Fruit fly (Drosophila melanogaster) whole organism, prepupa: ENCODE data around the gene dpr6.
A peak's percentile ranks its signal among the peaks of the same experiment; 100 is the strongest.

Experiments
- Blimp-1 ChIP-seq: fragments of 200-800 bp; sonication (Bioruptor generic); optimal IDR thresholded peaks from 3 replicates; lab custom pipeline; 2017; ENCODE audit warnings: missing biosample characterization, missing genetic modification characterization, mild to moderate bottlenecking, moderate library complexity, missing genetic modification reagents
- CG10631 ChIP-seq: fragments of 200-800 bp; sonication (Bioruptor generic); optimal IDR thresholded peaks from 2 replicates; lab custom pipeline; 2016; ENCODE audit warnings: missing biosample characterization, missing genetic modification characterization
- CG11294 ChIP-seq: fragments of 200-800 bp; sonication (Bioruptor generic); IDR thresholded peaks from 2 replicates; pipeline ENCODE4 v1.3.6; 2022; ENCODE audit warnings: missing biosample characterization, missing genetic modification characterization
- CG11762 ChIP-seq: fragments of 200-800 bp; sonication (Bioruptor generic); optimal IDR thresholded peaks from 3 replicates; lab custom pipeline; 2016; ENCODE audit warnings: missing biosample characterization, missing genetic modification characterization; ENCODE audit not compliant: insufficient read depth
- CG11902 ChIP-seq: fragments of 200-800 bp; sonication (Bioruptor generic); optimal IDR thresholded peaks from 3 replicates; lab custom pipeline; 2016; ENCODE audit warnings: missing biosample characterization, missing genetic modification characterization
- CG15336 ChIP-seq: fragments of 200-800 bp; sonication (Bioruptor generic); IDR thresholded peaks from 2 replicates; pipeline ENCODE4 v1.3.6; 2022; ENCODE audit warnings: missing biosample characterization, missing genetic modification characterization
- CG1621 ChIP-seq: fragments of 200-800 bp; sonication (Bioruptor generic); optimal IDR thresholded peaks from 3 replicates; lab custom pipeline; 2018; ENCODE audit warnings: missing biosample characterization, mild to moderate bottlenecking, missing genetic modification characterization
- CG3032 ChIP-seq: fragments of 200-800 bp; optimal IDR thresholded peaks from 2 replicates; lab custom pipeline; 2019; ENCODE audit warnings: missing biosample characterization, mild to moderate bottlenecking, missing genetic modification characterization, moderate library complexity
- CG31627 ChIP-seq: fragments of 200-800 bp; sonication (Bioruptor generic); optimal IDR thresholded peaks from 3 replicates; lab custom pipeline; 2016; ENCODE audit warnings: missing biosample characterization, missing genetic modification characterization
- CG32006 ChIP-seq: fragments of 200-800 bp; sonication (Bioruptor generic); optimal IDR thresholded peaks from 3 replicates; lab custom pipeline; 2017; ENCODE audit warnings: missing biosample characterization, mild to moderate bottlenecking, missing genetic modification characterization
- CG34406 ChIP-seq: fragments of 200-800 bp; sonication (Bioruptor generic); optimal IDR thresholded peaks from 3 replicates; lab custom pipeline; 2016; ENCODE audit warnings: missing biosample characterization, missing genetic modification characterization
- CG3919 ChIP-seq: fragments of 200-800 bp; sonication (Bioruptor generic); optimal IDR thresholded peaks from 3 replicates; lab custom pipeline; 2016; ENCODE audit warnings: missing biosample characterization, missing genetic modification characterization
- CG4318 ChIP-seq: fragments of 200-800 bp; sonication (Bioruptor generic); optimal IDR thresholded peaks from 3 replicates; lab custom pipeline; 2017; ENCODE audit warnings: missing biosample characterization, mild to moderate bottlenecking, missing genetic modification characterization
- CG6163 ChIP-seq: fragments of 200-800 bp; sonication (Bioruptor generic); IDR thresholded peaks from 3 replicates; pipeline ENCODE4 v1.3.6; 2022; ENCODE audit warnings: missing biosample characterization, missing genetic modification characterization
- CG6276 ChIP-seq: fragments of 200-800 bp; sonication (Bioruptor generic); optimal IDR thresholded peaks from 2 replicates; lab custom pipeline; 2017; ENCODE audit warnings: missing biosample characterization, mild to moderate bottlenecking, missing genetic modification characterization
- CG6808 ChIP-seq: fragments of 200-800 bp; sonication (Bioruptor generic); optimal IDR thresholded peaks from 3 replicates; lab custom pipeline; 2017; ENCODE audit warnings: missing biosample characterization, missing genetic modification characterization, mild to moderate bottlenecking, moderate library complexity, missing genetic modification reagents
- CG6854 ChIP-seq: fragments of 200-800 bp; sonication (Bioruptor generic); optimal IDR thresholded peaks from 2 replicates; lab custom pipeline; 2017; ENCODE audit warnings: missing biosample characterization, mild to moderate bottlenecking, missing genetic modification characterization
- CG7368 ChIP-seq: fragments of 200-800 bp; sonication (Bioruptor generic); optimal IDR thresholded peaks from 3 replicates; lab custom pipeline; 2016; ENCODE audit warnings: missing biosample characterization, missing genetic modification characterization
- CG8119 ChIP-seq: fragments of 200-800 bp; sonication (Bioruptor generic); IDR thresholded peaks from 3 replicates; pipeline ENCODE4 v1.3.6; 2022; ENCODE audit warnings: missing biosample characterization, missing genetic modification characterization
- CG8319 ChIP-seq: fragments of 200-800 bp; sonication (Bioruptor generic); optimal IDR thresholded peaks from 3 replicates; lab custom pipeline; 2016; ENCODE audit warnings: missing biosample characterization, missing genetic modification characterization
- CG8632 ChIP-seq: fragments of 200-800 bp; sonication (Bioruptor generic); optimal IDR thresholded peaks from 3 replicates; lab custom pipeline; 2016; ENCODE audit warnings: missing biosample characterization, missing genetic modification characterization
- CG9139 ChIP-seq: fragments of 200-800 bp; sonication (Bioruptor generic); optimal IDR thresholded peaks from 3 replicates; lab custom pipeline; 2017; ENCODE audit warnings: missing biosample characterization, mild to moderate bottlenecking, missing genetic modification characterization
- Eip93F ChIP-seq: fragments of 200-800 bp; sonication (Bioruptor generic); optimal IDR thresholded peaks from 2 replicates; lab custom pipeline; 2016; ENCODE audit warnings: missing biosample characterization, mild to moderate bottlenecking, missing genetic modification characterization
- Ets21C ChIP-seq: fragments of 200-800 bp; sonication (Bioruptor generic); optimal IDR thresholded peaks from 3 replicates; lab custom pipeline; 2016; ENCODE audit warnings: missing biosample characterization, missing genetic modification characterization
- Ets96B ChIP-seq: fragments of 200-800 bp; optimal IDR thresholded peaks from 2 replicates; lab custom pipeline; 2019; ENCODE audit warnings: missing biosample characterization, mild to moderate bottlenecking, missing genetic modification characterization, moderate library complexity
- Gug ChIP-seq: fragments of 200-800 bp; sonication (Bioruptor generic); IDR thresholded peaks from 2 replicates; pipeline ENCODE4 v1.3.6; 2022; ENCODE audit warnings: missing biosample characterization, missing genetic modification characterization
- Hr38 ChIP-seq: sonication (Bioruptor generic); optimal IDR thresholded peaks from 2 replicates; lab custom pipeline; 2016; ENCODE audit warnings: missing biosample characterization, missing genetic modification characterization
- Hr39 ChIP-seq: fragments of 200-800 bp; sonication (Bioruptor generic); optimal IDR thresholded peaks from 2 replicates; lab custom pipeline; 2016; ENCODE audit warnings: missing biosample characterization, missing genetic modification characterization
- Hr4 ChIP-seq: fragments of 200-800 bp; sonication (Bioruptor generic); optimal IDR thresholded peaks from 3 replicates; lab custom pipeline; 2016; ENCODE audit warnings: missing biosample characterization, missing genetic modification characterization
- Lpt ChIP-seq: fragments of 200-800 bp; sonication (Bioruptor generic); optimal IDR thresholded peaks from 3 replicates; lab custom pipeline; 2016; ENCODE audit warnings: missing biosample characterization, missing genetic modification characterization
- OdsH ChIP-seq: fragments of 200-800 bp; sonication (Bioruptor generic); optimal IDR thresholded peaks from 3 replicates; lab custom pipeline; 2016; ENCODE audit warnings: missing biosample characterization, missing genetic modification characterization
- Smox ChIP-seq: fragments of 200-800 bp; sonication (Bioruptor generic); optimal IDR thresholded peaks from 3 replicates; lab custom pipeline; 2016; ENCODE audit warnings: missing biosample characterization, missing genetic modification characterization
- Sox102F ChIP-seq: fragments of 200-800 bp; sonication (Bioruptor generic); optimal IDR thresholded peaks from 2 replicates; lab custom pipeline; 2016; ENCODE audit warnings: missing biosample characterization, mild to moderate bottlenecking, missing genetic modification characterization
- Sox15 ChIP-seq: fragments of 200-800 bp; sonication (Bioruptor generic); optimal IDR thresholded peaks from 3 replicates; lab custom pipeline; 2016; ENCODE audit warnings: missing biosample characterization, missing genetic modification characterization
- achi ChIP-seq: fragments of 200-800 bp; sonication (Bioruptor generic); optimal IDR thresholded peaks from 3 replicates; lab custom pipeline; 2016; ENCODE audit warnings: missing biosample characterization, missing genetic modification characterization
- acj6 ChIP-seq: fragments of 200-800 bp; sonication (Bioruptor generic); optimal IDR thresholded peaks from 3 replicates; lab custom pipeline; 2016; ENCODE audit warnings: missing biosample characterization, missing genetic modification characterization
- cyc ChIP-seq: fragments of 200-800 bp; sonication (Bioruptor generic); optimal IDR thresholded peaks from 3 replicates; lab custom pipeline; 2016; ENCODE audit warnings: missing biosample characterization, missing genetic modification characterization
- dac ChIP-seq: fragments of 200-800 bp; sonication (Bioruptor generic); optimal IDR thresholded peaks from 2 replicates; lab custom pipeline; 2017; ENCODE audit warnings: missing biosample characterization, mild to moderate bottlenecking, missing genetic modification characterization
- dsx ChIP-seq: fragments of 200-800 bp; optimal IDR thresholded peaks from 3 replicates; lab custom pipeline; 2019; ENCODE audit warnings: missing biosample characterization, mild to moderate bottlenecking, missing genetic modification characterization, moderate library complexity; ENCODE audit not compliant: poor library complexity, severe bottlenecking
- eg ChIP-seq: fragments of 200-800 bp; sonication (Bioruptor generic); IDR thresholded peaks from 3 replicates; pipeline ENCODE4 v1.3.6; 2022; ENCODE audit warnings: missing biosample characterization, missing genetic modification characterization
- esn ChIP-seq: fragments of 200-800 bp; sonication (Bioruptor generic); optimal IDR thresholded peaks from 2 replicates; lab custom pipeline; 2016; ENCODE audit warnings: missing biosample characterization, mild to moderate bottlenecking, missing genetic modification characterization, moderate library complexity
- fd59A ChIP-seq: fragments of 200-800 bp; sonication (Bioruptor generic); optimal IDR thresholded peaks from 2 replicates; lab custom pipeline; 2017; ENCODE audit warnings: missing biosample characterization, mild to moderate bottlenecking, missing genetic modification characterization, missing genetic modification reagents
- fd85E ChIP-seq: fragments of 200-800 bp; sonication (Bioruptor generic); optimal IDR thresholded peaks from 3 replicates; lab custom pipeline; 2016; ENCODE audit warnings: missing biosample characterization, missing genetic modification characterization
- fkh ChIP-seq: fragments of 200-800 bp; sonication (Bioruptor generic); optimal IDR thresholded peaks from 3 replicates; lab custom pipeline; 2017; ENCODE audit warnings: missing biosample characterization, mild to moderate bottlenecking, missing genetic modification characterization, moderate library complexity
- net ChIP-seq: fragments of 200-800 bp; sonication (Bioruptor generic); optimal IDR thresholded peaks from 3 replicates; lab custom pipeline; 2016; ENCODE audit warnings: missing biosample characterization, missing genetic modification characterization
- pdm3 ChIP-seq: fragments of 200-800 bp; sonication (Bioruptor generic); optimal IDR thresholded peaks from 3 replicates; lab custom pipeline; 2016; ENCODE audit warnings: missing biosample characterization, missing genetic modification characterization
- spab ChIP-seq: fragments of 200-800 bp; sonication (Bioruptor generic); optimal IDR thresholded peaks from 2 replicates; lab custom pipeline; 2017; ENCODE audit warnings: missing biosample characterization, mild to moderate bottlenecking, missing genetic modification characterization, missing genetic modification reagents
- ss ChIP-seq, 2 experiments: fragments of 200-800 bp; sonication (Bioruptor generic); optimal IDR thresholded peaks; 2 replicates in 1 of 2; 3 replicates in 1 of 2; lab custom pipeline; 2017 to 2018; ENCODE audit warnings: mild to moderate bottlenecking in 2 of 2, missing biosample characterization in 2 of 2, missing genetic modification characterization in 2 of 2, moderate library complexity in 1 of 2
- svp ChIP-seq: fragments of 200-800 bp; sonication (Bioruptor generic); peaks from one replicate; lab custom pipeline; 2016; ENCODE audit warnings: missing biosample characterization, missing genetic modification characterization
- topi ChIP-seq: fragments of 200-800 bp; sonication (Bioruptor generic); optimal IDR thresholded peaks from 3 replicates; lab custom pipeline; 2016; ENCODE audit warnings: missing biosample characterization, missing genetic modification characterization
- vri ChIP-seq: fragments of 200-800 bp; sonication (Bioruptor generic); optimal IDR thresholded peaks from 3 replicates; lab custom pipeline; 2016; ENCODE audit warnings: missing biosample characterization, mild to moderate bottlenecking, missing genetic modification characterization

The dpr6 gene

dm6 chr3L:9972007-9972856 lies 2.2 kb upstream of the dpr6 start, which contains the start of the genes CG6674, CG42455 and vnc:
TSS of gene CG6674 (minus strand) at chr3L:9972054.
TSS of gene CG42455 (plus strand) at chr3L:9972312.
TSS of gene vnc (plus strand) at chr3L:9972312.
- peak; percentile 15 for TF ChIP-seq CG8319 (GFP tag; lab: Kevin White, UChicago)
- TF ChIP-seq topi (GFP tag; lab: Kevin White, UChicago): peak; percentile 44
- TF ChIP-seq Sox15: peak; percentile 4
- no peak for TF ChIP-seq fd59A (GFP tag; lab: Kevin White, UChicago)
- peak; percentile 29 for TF ChIP-seq CG1621
- peak; percentile 31 for TF ChIP-seq CG31627 (GFP tag; lab: Kevin White, UChicago)
- no peak for TF ChIP-seq Eip93F (GFP tag; lab: Kevin White, UChicago)
- no peak for TF ChIP-seq spab (GFP tag; lab: Kevin White, UChicago)
- no peak for TF ChIP-seq CG11294 (GFP tag; lab: Robert Waterston, UW)
- peak; percentile 27 for TF ChIP-seq acj6
- peak; percentile 47 for TF ChIP-seq cyc (GFP tag; lab: Kevin White, UChicago)
- peak; percentile 50 for TF ChIP-seq Hr39 (GFP tag; lab: Kevin White, UChicago)
- TF ChIP-seq net (GFP tag; lab: Kevin White, UChicago): no peak
- TF ChIP-seq ss (GFP tag; optimal IDR thresholded peaks at IDR 0.05; lab: Kevin White, UChicago): no peak
- TF ChIP-seq Lpt (GFP tag; lab: Kevin White, UChicago): no peak
- no peak for TF ChIP-seq CG8632 (GFP tag; lab: Kevin White, UChicago)
- TF ChIP-seq fkh (GFP tag; lab: Kevin White, UChicago): peak; percentile 61
- no peak for TF ChIP-seq CG34406
- TF ChIP-seq dsx (GFP tag; lab: Kevin White, UChicago): no peak
- TF ChIP-seq CG3032: no peak
- peak; percentile 16 for TF ChIP-seq OdsH (GFP tag; lab: Kevin White, UChicago)
- no peak for TF ChIP-seq CG6163
- peak; percentile 10 for TF ChIP-seq CG6808 (GFP tag; lab: Kevin White, UChicago)
- no peak for TF ChIP-seq fd85E
- no peak for TF ChIP-seq eg (GFP tag; lab: Robert Waterston, UW)
- TF ChIP-seq Sox102F: peak; percentile 11
- TF ChIP-seq Gug (GFP tag; lab: Robert Waterston, UW): no peak
- peak; percentile 17 for TF ChIP-seq vri
- TF ChIP-seq Smox: peak; percentile 39
- TF ChIP-seq esn: peak; percentile 44
- TF ChIP-seq CG11902: peak; percentile 7
- peak; percentile 17 for TF ChIP-seq pdm3 (GFP tag; lab: Kevin White, UChicago)
- TF ChIP-seq Blimp-1 (GFP tag; lab: Kevin White, UChicago): no peak
- TF ChIP-seq Hr38 (GFP tag; lab: Kevin White, UChicago): no peak
- TF ChIP-seq CG9139 (GFP tag; lab: Kevin White, UChicago): no peak
- no peak for TF ChIP-seq CG32006 (GFP tag; lab: Kevin White, UChicago)
- no peak for TF ChIP-seq achi (GFP tag; lab: Kevin White, UChicago)
- no peak for TF ChIP-seq CG6854 (GFP tag; lab: Kevin White, UChicago)
- peak; percentile 47 for TF ChIP-seq CG3919 (GFP tag; lab: Kevin White, UChicago)
- TF ChIP-seq Ets21C (GFP tag; lab: Kevin White, UChicago): peak; percentile 5
- no peak for TF ChIP-seq dac (GFP tag; lab: Kevin White, UChicago)
- TF ChIP-seq Hr4: peak; percentile 33
- no peak for TF ChIP-seq Ets96B
- peak; percentile 4 for TF ChIP-seq CG10631 (GFP tag; lab: Kevin White, UChicago)
- TF ChIP-seq CG8119 (GFP tag; lab: Robert Waterston, UW): no peak
- TF ChIP-seq CG15336 (GFP tag; lab: Robert Waterston, UW): no peak
- no peak for TF ChIP-seq CG4318 (GFP tag; lab: Kevin White, UChicago)
- TF ChIP-seq CG7368 (GFP tag; lab: Kevin White, UChicago): no peak
- no peak for TF ChIP-seq CG11762 (GFP tag; lab: Kevin White, UChicago)
- peak; percentile 81 for TF ChIP-seq svp (GFP tag; lab: Kevin White, UChicago)
- no peak for TF ChIP-seq CG6276 (GFP tag; lab: Kevin White, UChicago)
